Fruit fly (Drosophila melanogaster) whole organism, embryonic: ENCODE results near the gene Ir75d.
A peak's percentile ranks its signal among the peaks of the same experiment; 100 is the strongest.

Experiments
- Ada2b ChIP-seq: fragments of 200-800 bp; sonication (Bioruptor generic); IDR thresholded peaks from 2 replicates; pipeline ENCODE4 v1.3.6; 2022; ENCODE audit warnings: missing biosample characterization, missing genetic modification characterization
- Atf-2 ChIP-seq: fragments of 200-800 bp; sonication (Bioruptor generic); optimal IDR thresholded peaks from 2 replicates; lab custom pipeline; 2016; ENCODE audit warnings: missing biosample characterization, missing genetic modification characterization
- B-H1 ChIP-seq: fragments of 200-800 bp; sonication (Bioruptor generic); IDR thresholded peaks from 3 replicates; pipeline ENCODE4 v1.3.6; 2022; ENCODE audit warnings: missing biosample characterization, missing genetic modification characterization
- CG10267 ChIP-seq: fragments of 200-800 bp; sonication (Bioruptor generic); optimal IDR thresholded peaks from 2 replicates; lab custom pipeline; 2018; ENCODE audit warnings: missing biosample characterization, mild to moderate bottlenecking, missing genetic modification characterization, moderate library complexity
- CG11093 ChIP-seq: fragments of 200-800 bp; sonication (Bioruptor generic); IDR thresholded peaks from 3 replicates; pipeline ENCODE4 v1.3.6; 2022; ENCODE audit warnings: missing biosample characterization, missing genetic modification characterization
- CG11696 ChIP-seq: fragments of 200-800 bp; sonication (Bioruptor generic); IDR thresholded peaks from 2 replicates; pipeline ENCODE4 v1.3.6; 2022; ENCODE audit warnings: missing biosample characterization, missing genetic modification characterization
- CG12391 ChIP-seq: fragments of 200-800 bp; sonication (Bioruptor generic); optimal IDR thresholded peaks from 3 replicates; lab custom pipeline; 2018; ENCODE audit warnings: missing biosample characterization, mild to moderate bottlenecking, missing genetic modification characterization, moderate library complexity
- CG14050 ChIP-seq: fragments of 200-800 bp; sonication (Bioruptor generic); IDR thresholded peaks from 3 replicates; pipeline ENCODE4 v1.3.6; 2022; ENCODE audit warnings: missing biosample characterization, missing genetic modification characterization
- CG15601 ChIP-seq: fragments of 200-800 bp; sonication (Bioruptor generic); optimal IDR thresholded peaks from 3 replicates; lab custom pipeline; 2019; ENCODE audit warnings: missing biosample characterization, mild to moderate bottlenecking, missing genetic modification characterization, moderate library complexity
- CG17912 ChIP-seq: fragments of 200-800 bp; sonication (Bioruptor generic); optimal IDR thresholded peaks from 2 replicates; lab custom pipeline; 2018; ENCODE audit warnings: missing biosample characterization, mild to moderate bottlenecking, missing genetic modification characterization
- CG18011 ChIP-seq: fragments of 200-800 bp; sonication (Bioruptor generic); optimal IDR thresholded peaks from 2 replicates; lab custom pipeline; 2017; ENCODE audit warnings: missing biosample characterization, missing genetic modification characterization, mild to moderate bottlenecking, moderate library complexity, missing genotype
- CG30020 ChIP-seq: fragments of 200-800 bp; optimal IDR thresholded peaks from 2 replicates; lab custom pipeline; 2019; ENCODE audit warnings: missing biosample characterization, mild to moderate bottlenecking, missing genetic modification characterization, moderate library complexity
- CG31388 ChIP-seq: fragments of 200-800 bp; sonication (Bioruptor generic); optimal IDR thresholded peaks from 2 replicates; lab custom pipeline; 2016; ENCODE audit warnings: missing biosample characterization, missing genetic modification characterization
- CG33557 ChIP-seq: fragments of 200-800 bp; sonication (Bioruptor generic); optimal IDR thresholded peaks from 2 replicates; lab custom pipeline; 2019; ENCODE audit warnings: missing biosample characterization, mild to moderate bottlenecking, missing genetic modification characterization, moderate library complexity
- CG43689 ChIP-seq: fragments of 200-800 bp; sonication (Bioruptor generic); IDR thresholded peaks from 2 replicates; pipeline ENCODE4 v1.3.6; 2022; ENCODE audit warnings: missing biosample characterization, missing genetic modification characterization
- CG4707 ChIP-seq: fragments of 200-800 bp; sonication (Bioruptor generic); optimal IDR thresholded peaks from 2 replicates; lab custom pipeline; 2018; ENCODE audit warnings: missing biosample characterization, mild to moderate bottlenecking, missing genetic modification characterization, moderate library complexity
- CG6791 ChIP-seq: fragments of 200-800 bp; sonication (Bioruptor generic); IDR thresholded peaks from 3 replicates; pipeline ENCODE4 v1.3.6; 2022; ENCODE audit warnings: missing biosample characterization, missing genetic modification characterization; ENCODE audit not compliant: partially characterized antibody
- CG7556 ChIP-seq: fragments of 200-800 bp; sonication (Bioruptor generic); optimal IDR thresholded peaks from 2 replicates; lab custom pipeline; 2017; ENCODE audit warnings: missing biosample characterization, mild to moderate bottlenecking, missing genetic modification characterization
- CG8281 ChIP-seq: fragments of 200-800 bp; sonication (Bioruptor generic); optimal IDR thresholded peaks from 2 replicates; lab custom pipeline; 2018; ENCODE audit warnings: missing biosample characterization, mild to moderate bottlenecking, missing genetic modification characterization, moderate library complexity
- CG8359 ChIP-seq: fragments of 200-800 bp; sonication (Bioruptor generic); optimal IDR thresholded peaks from 2 replicates; lab custom pipeline; 2017; ENCODE audit warnings: missing biosample characterization, mild to moderate bottlenecking, missing genetic modification characterization, borderline replicate concordance
- CG9932 ChIP-seq: fragments of 200-800 bp; sonication (Bioruptor generic); IDR thresholded peaks from 2 replicates; pipeline ENCODE4 v1.3.6; 2022; ENCODE audit warnings: missing biosample characterization, missing genetic modification characterization
- CTCF ChIP-seq: fragments of 200-800 bp; sonication (Bioruptor generic); optimal IDR thresholded peaks from 2 replicates; lab custom pipeline; 2017; ENCODE audit warnings: missing biosample characterization, mild to moderate bottlenecking, missing genetic modification characterization, moderate library complexity
- Dll ChIP-seq: fragments of 200-800 bp; sonication (Bioruptor generic); IDR thresholded peaks from 4 replicates; pipeline ENCODE4 v1.3.6; 2022; ENCODE audit warnings: missing biosample characterization, missing genetic modification characterization; ENCODE audit not compliant: partially characterized antibody
- Drgx ChIP-seq: fragments of 200-800 bp; sonication (Bioruptor generic); IDR thresholded peaks from 2 replicates; pipeline ENCODE4 v1.3.6; 2022; ENCODE audit warnings: missing biosample characterization, missing genetic modification characterization
- E2f2 ChIP-seq: fragments of 200-800 bp; sonication (Bioruptor generic); IDR thresholded peaks from 2 replicates; pipeline ENCODE4 v1.3.6; 2022; ENCODE audit warnings: missing biosample characterization, missing genetic modification characterization
- Fer3 ChIP-seq: fragments of 200-800 bp; sonication (Bioruptor generic); optimal IDR thresholded peaks from 2 replicates; lab custom pipeline; 2018; ENCODE audit warnings: missing biosample characterization, mild to moderate bottlenecking, missing genetic modification characterization, moderate library complexity
- Hey ChIP-seq: fragments of 200-800 bp; sonication (Bioruptor generic); optimal IDR thresholded peaks from 3 replicates; lab custom pipeline; 2018; ENCODE audit warnings: missing biosample characterization, mild to moderate bottlenecking, missing genetic modification characterization
- Hmr ChIP-seq: fragments of 200-800 bp; sonication (Bioruptor generic); optimal IDR thresholded peaks from 3 replicates; lab custom pipeline; 2017; ENCODE audit warnings: mild to moderate bottlenecking, missing biosample characterization, missing genetic modification reagents, missing genetic modification characterization
- Kr ChIP-seq: fragments of 200-800 bp; sonication (Bioruptor generic); optimal IDR thresholded peaks from 2 replicates; lab custom pipeline; 2017; ENCODE audit warnings: missing biosample characterization, mild to moderate bottlenecking, missing genetic modification characterization
- MESR4 ChIP-seq: fragments of 200-800 bp; sonication (Bioruptor generic); optimal IDR thresholded peaks from 2 replicates; lab custom pipeline; 2018; ENCODE audit warnings: missing biosample characterization, mild to moderate bottlenecking, missing genetic modification characterization, moderate library complexity
- NFAT ChIP-seq: fragments of 200-800 bp; sonication (Bioruptor generic); IDR thresholded peaks from 2 replicates; pipeline ENCODE4 v1.3.6; 2022; ENCODE audit warnings: missing biosample characterization, missing genetic modification characterization
- Neu2 ChIP-seq: fragments of 200-800 bp; sonication (Bioruptor generic); optimal IDR thresholded peaks from 3 replicates; lab custom pipeline; 2016; ENCODE audit warnings: missing biosample characterization, missing genetic modification characterization, borderline replicate concordance
- Rfx ChIP-seq: fragments of 200-800 bp; sonication (Bioruptor generic); IDR thresholded peaks from 2 replicates; pipeline ENCODE4 v1.3.6; 2022; ENCODE audit warnings: missing biosample characterization, missing genetic modification characterization
- Sry-δ ChIP-seq: fragments of 200-800 bp; sonication (Bioruptor generic); optimal IDR thresholded peaks from 2 replicates; lab custom pipeline; 2016; ENCODE audit warnings: missing biosample characterization, missing genetic modification characterization
- YL-1 ChIP-seq: fragments of 200-800 bp; sonication (Bioruptor generic); optimal IDR thresholded peaks from 3 replicates; lab custom pipeline; 2017; ENCODE audit warnings: missing biosample characterization, mild to moderate bottlenecking, missing genetic modification characterization
- chinmo ChIP-seq: fragments of 200-800 bp; sonication (Bioruptor generic); IDR thresholded peaks from 4 replicates; pipeline ENCODE4 v1.3.6; 2022; ENCODE audit warnings: missing biosample characterization, missing genetic modification characterization; ENCODE audit not compliant: partially characterized antibody
- ci ChIP-seq: fragments of 200-800 bp; sonication (Bioruptor generic); IDR thresholded peaks from 3 replicates; pipeline ENCODE4 v1.3.6; 2022; ENCODE audit warnings: missing biosample characterization, missing genetic modification characterization
- fd3F ChIP-seq: fragments of 200-800 bp; sonication (Bioruptor generic); optimal IDR thresholded peaks from 2 replicates; lab custom pipeline; 2018; ENCODE audit warnings: missing biosample characterization, mild to moderate bottlenecking, missing genetic modification characterization, moderate library complexity
- gem ChIP-seq: fragments of 200-800 bp; sonication (Bioruptor generic); optimal IDR thresholded peaks from 2 replicates; lab custom pipeline; 2019; ENCODE audit warnings: missing biosample characterization, mild to moderate bottlenecking, missing genetic modification characterization, moderate library complexity
- kni ChIP-seq: fragments of 200-800 bp; sonication (Bioruptor generic); optimal IDR thresholded peaks from 3 replicates; lab custom pipeline; 2017; ENCODE audit warnings: mild to moderate bottlenecking, missing biosample characterization, missing genetic modification reagents, missing genetic modification characterization
- odd ChIP-seq: fragments of 200-800 bp; sonication (Bioruptor generic); optimal IDR thresholded peaks from 2 replicates; lab custom pipeline; 2017; ENCODE audit warnings: missing biosample characterization, mild to moderate bottlenecking, missing genetic modification characterization
- org-1 ChIP-seq: fragments of 200-800 bp; sonication (Bioruptor generic); optimal IDR thresholded peaks from 2 replicates; lab custom pipeline; 2017; ENCODE audit warnings: missing biosample characterization, missing genetic modification characterization
- pan ChIP-seq, 4 experiments: fragments of >200 bp in 3 of 4; fragments of 200-800 bp in 1 of 4; sonication (Bioruptor generic) in 1 of 4; optimal IDR thresholded peaks in 3 of 4; IDR thresholded peaks in 1 of 4; 2 replicates each; pipeline versions ENCODE4 v1.3.6 to Lab custom; 2017 to 2022; ENCODE audit warnings: missing biosample characterization in 2 of 4, missing genetic modification characterization in 2 of 4, mixed read lengths in 1 of 4
- pb ChIP-seq: fragments of 200-800 bp; sonication (Bioruptor generic); optimal IDR thresholded peaks from 3 replicates; lab custom pipeline; 2016; ENCODE audit warnings: missing biosample characterization, missing genetic modification characterization
- pzg ChIP-seq: fragments of 200-800 bp; sonication (Bioruptor generic); optimal IDR thresholded peaks from 3 replicates; lab custom pipeline; 2018; ENCODE audit warnings: missing biosample characterization, mild to moderate bottlenecking, missing genetic modification characterization, moderate library complexity
- sens ChIP-seq: fragments of 200-800 bp; sonication (Bioruptor generic); peaks from one replicate; lab custom pipeline; 2016; ENCODE audit warnings: missing biosample characterization, missing genetic modification characterization
- stc ChIP-seq: fragments of 200-800 bp; sonication (Bioruptor generic); IDR thresholded peaks from 2 replicates; pipeline ENCODE4 v1.3.6; 2022; ENCODE audit warnings: missing biosample characterization, missing genetic modification characterization
- sug ChIP-seq: fragments of 200-800 bp; optimal IDR thresholded peaks from 2 replicates; lab custom pipeline; 2019; ENCODE audit warnings: missing biosample characterization, mild to moderate bottlenecking, missing genetic modification characterization, moderate library complexity
- unpg ChIP-seq: fragments of 200-800 bp; sonication (Bioruptor generic); optimal IDR thresholded peaks from 3 replicates; lab custom pipeline; 2018; ENCODE audit warnings: missing biosample characterization, mild to moderate bottlenecking, missing genetic modification characterization, moderate library complexity
- wek ChIP-seq: fragments of 200-800 bp; sonication (Bioruptor generic); optimal IDR thresholded peaks from 3 replicates; lab custom pipeline; 2018; ENCODE audit warnings: missing biosample characterization, mild to moderate bottlenecking, missing genetic modification characterization, moderate library complexity

The Ir75d gene

dm6 chr3L:18898086-18898470 is 12.9 kb downstream of the Ir75d start, which contains the start of gene CG3902 (continued):
- TF ChIP-seq CG8359 (GFP tag; lab: Kevin White, UChicago) (no peak), MESR4 (GFP tag; lab: Kevin White, UChicago) (peak; percentile 42), CG6791 (GFP tag; lab: Robert Waterston, UW) (peak; percentile 28; the same call in 1 of the 3 replicates), B-H1 (GFP tag; lab: Robert Waterston, UW) (no peak), CG14050 (GFP tag; lab: Robert Waterston, UW) (peak; percentile 28; the same call in 1 of the 3 replicates), unpg (GFP tag; lab: Kevin White, UChicago) (peak; percentile 35), Kr (GFP tag; lab: Kevin White, UChicago) (no peak), pb (GFP tag; lab: Kevin White, UChicago) (no peak), stc (GFP tag; lab: Robert Waterston, UW) (peak; percentile 13; the same call in 1 of the 2 replicates), E2f2 (peak; percentile 12; the same call in 1 of the 2 replicates), Rfx (GFP tag; lab: Robert Waterston, UW) (peak; percentile 44; the same call in 1 of the 2 replicates), Dll (GFP tag; lab: Robert Waterston, UW) (no peak), CG15601 (tag; lab: Kevin White, UChicago) (no peak), YL-1 (GFP tag; lab: Kevin White, UChicago) (peak; percentile 9), wek (GFP tag; lab: Kevin White, UChicago) (no peak), NFAT (GFP tag; lab: Robert Waterston, UW) (peak; percentile 68), Sry-δ (GFP tag; lab: Kevin White, UChicago) (no peak), CG11093 (GFP tag; lab: Robert Waterston, UW) (no peak), Fer3 (tag; lab: Kevin White, UChicago) (peak; percentile 20), Hmr (GFP tag; lab: Kevin White, UChicago) (peak; percentile 20), fd3F (no peak), sens (GFP tag; lab: Kevin White, UChicago) (peak; percentile 74), CG10267 (tag; lab: Kevin White, UChicago) (no peak), CG7556 (GFP tag; lab: Kevin White, UChicago) (no peak), CG30020 (no peak), Hey (tag; lab: Kevin White, UChicago) (no peak), CG9932 (GFP tag; lab: Robert Waterston, UW) (no peak), CG4707 (GFP tag; lab: Kevin White, UChicago) (peak; percentile 7), chinmo (GFP tag; lab: Robert Waterston, UW) (peak; percentile 89; the same call in 2 of the 4 replicates), odd (GFP tag; lab: Kevin White, UChicago) (peak; percentile 43), Neu2 (GFP tag; lab: Kevin White, UChicago) (no peak), CG8281 (tag; lab: Kevin White, UChicago) (no peak), CG31388 (no peak), Drgx (no peak), org-1 (GFP tag; lab: Kevin White, UChicago) (no peak), CG43689 (GFP tag; lab: Robert Waterston, UW) (no peak), CG12391 (tag; lab: Kevin White, UChicago) (no peak), CG33557 (GFP tag; lab: Kevin White, UChicago) (no peak), pan (optimal IDR thresholded peaks at IDR 0.05; lab: Kevin White, UChicago) (no peak), pan (GFP tag; optimal IDR thresholded peaks at IDR 0.05 in 1 of 2, IDR thresholded peaks at IDR 0.05 in 1 of 2) (no peak), CTCF (peak; percentile 48), kni (GFP tag; lab: Kevin White, UChicago) (no peak), pzg (no peak), CG17912 (GFP tag; lab: Kevin White, UChicago) (no peak), Atf-2 (no peak), CG18011 (GFP tag; lab: Kevin White, UChicago) (peak; percentile 19), ci (GFP tag; lab: Robert Waterston, UW) (peak; percentile 83; the same call in 2 of the 3 replicates), gem (tag; lab: Kevin White, UChicago) (no peak), CG11696 (GFP tag; lab: Robert Waterston, UW) (no peak), Ada2b (GFP tag; lab: Robert Waterston, UW) (no peak), sug (tag; lab: Kevin White, UChicago) (peak; percentile 57)
